Worm (Caenorhabditis elegans) whole organism, mixed stage, embryonic: ENCODE data around the gene tofu-7.

ENCODE experiments used
- M03D4.4 ChIP-seq: sonication (generic microtip); optimal IDR thresholded peaks from 2 replicates; lab custom pipeline; 2017; ENCODE audit warnings: mild to moderate bottlenecking, missing genetic modification characterization, missing compliant biosample characterization
- bed-3 ChIP-seq: fragments of 200-800 bp; sonication (Bioruptor generic); optimal IDR thresholded peaks from 3 replicates; lab custom pipeline; 2018; ENCODE audit warnings: mild to moderate bottlenecking, missing genetic modification characterization, moderate library complexity, missing compliant biosample characterization
- blmp-1 ChIP-seq: fragments of 150-350 bp; optimal IDR thresholded peaks from 2 replicates; lab custom pipeline; 2014; ENCODE audit warnings: missing biosample characterization, missing genetic modification characterization
- ceh-39 ChIP-seq: fragments of 150-350 bp; optimal IDR thresholded peaks from 2 replicates; lab custom pipeline; 2014; ENCODE audit warnings: missing biosample characterization, missing genetic modification characterization
- ceh-83 ChIP-seq: fragments of 200-800 bp; sonication (Bioruptor generic); optimal IDR thresholded peaks from 2 replicates; lab custom pipeline; 2018; ENCODE audit warnings: mild to moderate bottlenecking, missing genetic modification characterization, missing compliant biosample characterization
- ces-1 ChIP-seq: fragments of 150-350 bp; optimal IDR thresholded peaks from 2 replicates; lab custom pipeline; 2014; ENCODE audit warnings: missing biosample characterization, missing genetic modification reagents, missing genetic modification characterization
- cnd-1 ChIP-seq: fragments of 200-800 bp; sonication (Bioruptor generic); optimal IDR thresholded peaks from 2 replicates; lab custom pipeline; 2018; ENCODE audit warnings: mild to moderate bottlenecking, missing genetic modification characterization, missing compliant biosample characterization
- drap-1 ChIP-seq: fragments of 200-800 bp; sonication (Bioruptor generic); optimal IDR thresholded peaks from 3 replicates; lab custom pipeline; 2018; ENCODE audit warnings: mild to moderate bottlenecking, missing genetic modification characterization, missing compliant biosample characterization
- elt-1 ChIP-seq: sonication (generic microtip); optimal IDR thresholded peaks from 2 replicates; lab custom pipeline; 2017; ENCODE audit warnings: missing genetic modification characterization, mild to moderate bottlenecking, missing compliant biosample characterization, antibody characterized with exemption, moderate library complexity, borderline replicate concordance; ENCODE audit not compliant: insufficient read depth
- elt-3 ChIP-seq: fragments of 150-350 bp; optimal IDR thresholded peaks from 2 replicates; lab custom pipeline; 2014; ENCODE audit warnings: missing biosample characterization, missing genetic modification characterization
- flh-1 ChIP-seq: fragments of 200-800 bp; sonication (Bioruptor generic); optimal IDR thresholded peaks from 2 replicates; lab custom pipeline; 2018; ENCODE audit warnings: mild to moderate bottlenecking, missing genetic modification characterization, moderate library complexity, missing compliant biosample characterization
- ham-2 ChIP-seq: fragments of 200-800 bp; sonication (Bioruptor generic); optimal IDR thresholded peaks from 2 replicates; lab custom pipeline; 2018; ENCODE audit warnings: mild to moderate bottlenecking, missing genetic modification characterization, missing compliant biosample characterization
- hlh-1 ChIP-seq: fragments of 150-350 bp; optimal IDR thresholded peaks from 2 replicates; lab custom pipeline; 2014; ENCODE audit warnings: missing biosample characterization, missing genetic modification reagents, missing genetic modification characterization
- lin-13 ChIP-seq: fragments of 150-350 bp; optimal IDR thresholded peaks from 2 replicates; lab custom pipeline; 2014; ENCODE audit warnings: missing biosample characterization, missing genetic modification characterization
- lsy-2 ChIP-seq: fragments of 150-350 bp; optimal IDR thresholded peaks from 2 replicates; lab custom pipeline; 2014; ENCODE audit warnings: missing biosample characterization, missing genetic modification characterization
- mep-1 ChIP-seq: fragments of 150-350 bp; optimal IDR thresholded peaks from 2 replicates; lab custom pipeline; 2017; ENCODE audit warnings: missing biosample characterization, missing genetic modification reagents, missing genetic modification characterization, inconsistent platforms
- mls-2 ChIP-seq: sonication (generic microtip); optimal IDR thresholded peaks from 2 replicates; lab custom pipeline; 2016; ENCODE audit warnings: mild to moderate bottlenecking, missing genetic modification characterization, moderate library complexity, missing compliant biosample characterization
- nhr-2 ChIP-seq: fragments of 150-350 bp; optimal IDR thresholded peaks from 2 replicates; lab custom pipeline; 2014; ENCODE audit warnings: missing biosample characterization, missing genetic modification characterization
- nhr-237 ChIP-seq: fragments of 150-350 bp; optimal IDR thresholded peaks from 2 replicates; lab custom pipeline; 2014; ENCODE audit warnings: missing biosample characterization, missing genetic modification characterization
- nhr-28 ChIP-seq: fragments of 150-350 bp; optimal IDR thresholded peaks from 2 replicates; lab custom pipeline; 2014; ENCODE audit warnings: missing biosample characterization, missing genetic modification characterization
- nhr-76 ChIP-seq: sonication (generic microtip); optimal IDR thresholded peaks from 2 replicates; lab custom pipeline; 2017; ENCODE audit warnings: missing biosample characterization, missing genetic modification characterization
- pha-4 ChIP-seq: fragments of 150-350 bp; optimal IDR thresholded peaks from 2 replicates; lab custom pipeline; 2018; ENCODE audit warnings: missing biosample characterization, missing genetic modification reagents, missing genetic modification characterization
- sem-2 ChIP-seq: fragments of 200-800 bp; sonication (Bioruptor generic); optimal IDR thresholded peaks from 2 replicates; lab custom pipeline; 2018; ENCODE audit warnings: mild to moderate bottlenecking, missing genetic modification characterization, missing compliant biosample characterization
- snpc-4 ChIP-seq: fragments of 150-350 bp; optimal IDR thresholded peaks from 2 replicates; lab custom pipeline; 2014; ENCODE audit warnings: missing biosample characterization, missing genetic modification characterization
- sptf-1 ChIP-seq: sonication (generic microtip); optimal IDR thresholded peaks from 2 replicates; lab custom pipeline; 2017; ENCODE audit warnings: mild to moderate bottlenecking, missing genetic modification characterization, moderate library complexity, missing compliant biosample characterization
- tbx-8 ChIP-seq: fragments of 200-800 bp; sonication (Bioruptor generic); optimal IDR thresholded peaks from 2 replicates; lab custom pipeline; 2018; ENCODE audit warnings: mild to moderate bottlenecking, missing genetic modification characterization, moderate library complexity, missing compliant biosample characterization
- unc-120 ChIP-seq: sonication (generic microtip); optimal IDR thresholded peaks from 2 replicates; lab custom pipeline; 2017; ENCODE audit warnings: missing genetic modification characterization, missing compliant biosample characterization; ENCODE audit not compliant: poor library complexity, severe bottlenecking
- unc-39 ChIP-seq: fragments of 150-350 bp; optimal IDR thresholded peaks from 2 replicates; lab custom pipeline; 2014; ENCODE audit warnings: missing biosample characterization, missing genetic modification characterization
- unc-62 ChIP-seq: fragments of 150-350 bp; optimal IDR thresholded peaks from 2 replicates; lab custom pipeline; 2014; ENCODE audit warnings: missing biosample characterization, missing genetic modification reagents, missing genetic modification characterization
- zip-8 ChIP-seq: fragments of 150-350 bp; optimal IDR thresholded peaks from 2 replicates; lab custom pipeline; 2014; ENCODE audit warnings: missing biosample characterization, missing genetic modification characterization
- ztf-11 ChIP-seq: fragments of 150-350 bp; optimal IDR thresholded peaks from 2 replicates; lab custom pipeline; 2014; ENCODE audit warnings: missing biosample characterization, missing genetic modification characterization

tofu-7 gene

DNA sequence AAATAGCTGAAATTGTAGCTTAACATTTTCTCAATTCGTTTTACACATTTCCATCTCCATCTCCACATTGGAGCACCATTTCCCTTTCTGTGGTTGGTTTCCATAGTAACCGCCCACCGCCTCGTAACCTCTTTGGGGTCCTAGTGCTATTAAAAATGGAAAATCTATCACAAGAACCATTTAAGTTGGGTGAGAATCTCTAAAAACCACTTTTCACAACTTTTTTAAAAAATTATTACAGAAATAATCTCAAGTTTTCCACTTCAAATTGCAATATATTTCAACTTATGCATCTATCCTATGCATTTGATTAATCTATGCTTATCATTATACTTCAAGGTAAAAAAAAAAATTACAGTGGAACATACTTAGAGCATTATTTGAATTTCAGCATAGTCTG lies 14.8 kb downstream of the tofu-7 start, which contains the start of gene tmem-17:
TSS of gene tmem-17 (plus strand) at position 301 of the 400 bp plus-strand sequence.
- TF ChIP-seq bed-3 (no peak), flh-1 (GFP tag; lab: Kevin White, UChicago) (no peak), drap-1 (no peak), pha-4 (tag; lab: Kevin White, UChicago) (no peak), unc-120 (no peak), nhr-28 (tag; lab: Kevin White, UChicago) (no peak), ceh-83 (no peak), nhr-2 (tag; lab: Kevin White, UChicago) (no peak), ztf-11 (tag; lab: Kevin White, UChicago) (no peak), sptf-1 (tag; lab: Kevin White, UChicago) (no peak), lin-13 (no peak)

DNA sequence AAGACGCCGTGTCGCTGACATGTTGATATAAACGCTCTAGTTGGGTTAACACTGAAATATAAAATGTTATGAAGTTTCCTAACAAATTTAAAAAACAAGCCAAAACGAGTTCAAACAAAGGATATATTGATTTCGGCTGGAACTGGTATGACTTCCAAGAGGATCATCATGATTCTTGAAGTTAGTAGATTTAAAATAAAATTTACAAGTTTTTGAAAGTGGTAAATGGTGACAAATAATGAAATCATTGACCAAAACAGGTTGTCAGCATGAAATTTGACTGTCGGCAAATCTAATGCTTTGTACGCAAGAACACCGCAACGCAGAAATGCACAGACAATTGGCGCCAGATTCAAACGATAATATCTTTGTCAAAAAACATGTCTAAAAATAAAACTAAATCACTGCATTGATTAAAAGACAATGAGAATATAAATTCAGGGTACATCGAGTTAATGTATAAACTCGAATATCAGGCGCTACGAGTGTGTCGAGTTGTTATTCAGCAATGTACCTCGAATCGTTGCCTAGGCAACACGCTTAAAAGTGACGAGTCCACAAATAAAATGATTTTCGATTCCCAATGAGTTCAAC lies 16.2 kb downstream of the tofu-7 start, which contains the start of the genes ubc-18 and R01H2.8:
TSS of gene ubc-18 (minus strand) at position 51 of the 594 bp plus-strand sequence.
TSS of gene R01H2.8 (plus strand) at position 544 of the 594 bp plus-strand sequence.
- TF ChIP-seq lsy-2: peak; percentile 18
- no peak for TF ChIP-seq sem-2 (GFP tag; lab: Kevin White, UChicago)
- TF ChIP-seq pha-4 (tag; lab: Kevin White, UChicago): no peak
- no peak for TF ChIP-seq blmp-1
- TF ChIP-seq mep-1: peak; percentile 5
- TF ChIP-seq nhr-237 (tag; lab: Kevin White, UChicago): peak; percentile 42
- TF ChIP-seq unc-62 (GFP tag; lab: Kevin White, UChicago): no peak
- peak; percentile 80 for TF ChIP-seq unc-120
- TF ChIP-seq, all 35 proteins: peak for 4

DNA sequence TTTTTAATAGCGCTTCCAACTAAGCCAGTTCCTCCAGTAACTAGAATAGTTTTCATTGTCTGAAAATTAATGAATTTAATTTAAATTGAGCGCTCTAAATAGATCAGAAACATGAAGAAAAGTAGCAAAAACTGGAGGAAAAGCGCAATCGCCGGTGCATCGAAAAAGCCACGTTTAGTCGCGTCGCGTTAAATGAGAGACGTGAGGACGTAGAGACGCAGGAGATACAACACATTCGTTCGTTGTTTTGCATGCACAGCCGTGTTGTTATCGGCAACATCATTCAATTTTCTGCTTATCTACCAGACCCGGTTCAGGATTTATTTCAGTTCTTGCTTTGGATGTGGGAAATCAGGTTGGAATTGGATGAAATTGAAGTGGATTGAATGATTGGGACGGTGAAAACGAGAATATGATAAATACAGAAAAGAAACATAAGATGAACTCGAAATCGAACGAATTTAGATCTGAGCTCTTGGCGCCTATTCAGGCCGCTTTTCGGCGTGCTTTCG lies 17.4 kb downstream of the tofu-7 start, which contains the start of gene ger-1:
TSS of gene ger-1 (minus strand) at position 93 of the 512 bp plus-strand sequence.
- TF ChIP-seq ces-1 (no peak), elt-1 (tag; lab: Kevin White, UChicago) (peak; percentile 30), ham-2 (peak; percentile 3), ceh-83 (no peak), ceh-39 (tag; lab: Kevin White, UChicago) (no peak), lin-13 (no peak), tbx-8 (GFP tag; lab: Kevin White, UChicago) (no peak), sptf-1 (tag; lab: Kevin White, UChicago) (no peak)

DNA sequence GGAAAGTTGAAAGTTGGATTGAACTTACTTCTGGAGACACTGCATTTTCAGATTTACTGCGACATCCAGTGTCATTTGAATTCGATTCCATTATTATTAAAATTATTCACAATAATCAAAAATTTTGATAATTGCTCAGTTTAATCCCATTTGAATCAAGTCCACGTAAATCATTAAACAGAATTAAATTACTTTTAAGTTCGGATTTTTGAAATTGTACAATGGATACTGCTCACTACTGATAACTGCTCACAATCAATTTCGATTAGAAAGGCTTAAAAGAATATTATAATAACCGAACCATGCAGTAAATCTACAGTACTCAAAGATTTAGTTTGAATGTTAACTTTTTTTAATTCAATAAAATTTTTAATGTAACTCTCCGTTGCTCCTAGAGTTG lies 20.6 kb downstream of the tofu-7 start, which contains the start of gene R01H2.4:
TSS of gene R01H2.4 (minus strand) at position 101 of the 400 bp plus-strand sequence.
- TF ChIP-seq blmp-1 (no peak), lin-13 (no peak), snpc-4 (tag; lab: Kevin White, UChicago) (no peak), tbx-8 (GFP tag; lab: Kevin White, UChicago) (no peak), hlh-1 (no peak), ztf-11 (tag; lab: Kevin White, UChicago) (no peak), elt-1 (tag; lab: Kevin White, UChicago) (no peak), mep-1 (no peak), lsy-2 (no peak), cnd-1 (no peak), ces-1 (no peak), nhr-237 (tag; lab: Kevin White, UChicago) (no peak), zip-8 (no peak), unc-39 (tag; lab: Kevin White, UChicago) (no peak), elt-3 (tag; lab: Kevin White, UChicago) (no peak)

DNA sequence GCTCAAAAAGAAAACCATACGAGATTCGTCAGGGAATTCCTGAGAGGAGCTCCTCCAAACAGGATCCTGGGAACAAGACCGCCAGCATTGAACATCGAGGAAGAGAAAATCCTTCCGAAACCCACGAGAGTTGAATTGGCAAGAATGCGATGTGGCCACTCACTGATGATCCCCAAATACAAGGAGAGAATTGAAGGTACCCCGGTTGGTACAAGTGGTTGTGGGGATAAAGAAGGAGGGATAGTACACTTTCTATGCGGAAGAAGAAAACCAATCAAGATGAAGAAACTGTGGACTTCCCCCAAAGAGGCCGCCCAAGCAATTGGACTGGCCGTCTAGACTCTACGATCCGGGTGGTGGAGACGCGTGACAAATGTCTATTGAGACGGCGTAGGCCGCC lies 21.8 kb downstream of the tofu-7 start:
- TF ChIP-seq sem-2 (GFP tag; lab: Kevin White, UChicago): no peak
- no peak for TF ChIP-seq M03D4.4 (tag; lab: Kevin White, UChicago)
- TF ChIP-seq lin-13: no peak
- no peak for TF ChIP-seq nhr-28 (tag; lab: Kevin White, UChicago)
- no peak for TF ChIP-seq nhr-76
- no peak for TF ChIP-seq unc-120
- no peak for TF ChIP-seq nhr-237 (tag; lab: Kevin White, UChicago)
- TF ChIP-seq mls-2 (tag; lab: Kevin White, UChicago): no peak
- TF ChIP-seq mep-1: no peak
- no peak for TF ChIP-seq sptf-1 (tag; lab: Kevin White, UChicago)
- TF ChIP-seq tbx-8 (GFP tag; lab: Kevin White, UChicago): no peak
- no peak for TF ChIP-seq cnd-1
- TF ChIP-seq bed-3: no peak
- no peak for TF ChIP-seq flh-1 (GFP tag; lab: Kevin White, UChicago)
- no peak for TF ChIP-seq unc-39 (tag; lab: Kevin White, UChicago)
- TF ChIP-seq zip-8: no peak
